Fruit fly (Drosophila melanogaster) whole organism, wandering third instar larva: Measurements from ENCODE around the gene Rpn12.

Experiments
- Abd-B ChIP-seq: fragments of >200 bp; optimal IDR thresholded peaks from 2 replicates; lab custom pipeline; 2017; ENCODE audit warnings: missing biosample characterization, missing genetic modification characterization
- CG32264 ChIP-seq: fragments of 200-800 bp; sonication (Bioruptor generic); optimal IDR thresholded peaks from 2 replicates; lab custom pipeline; 2016; ENCODE audit warnings: missing biosample characterization, missing genetic modification characterization
- CG9705 ChIP-seq: fragments of 200-800 bp; sonication (Bioruptor generic); optimal IDR thresholded peaks from 2 replicates; lab custom pipeline; 2018; ENCODE audit warnings: missing biosample characterization, mild to moderate bottlenecking, missing genetic modification characterization
- CrebA ChIP-seq: fragments of 200-800 bp; sonication (Bioruptor generic); optimal IDR thresholded peaks from 2 replicates; lab custom pipeline; 2016; ENCODE audit warnings: missing biosample characterization, mild to moderate bottlenecking, missing genetic modification characterization, borderline replicate concordance
- Dfd ChIP-seq: fragments of >200 bp; optimal IDR thresholded peaks from 2 replicates; lab custom pipeline; 2017; ENCODE audit warnings: missing biosample characterization, missing genetic modification characterization
- Dif ChIP-seq: fragments of 200-275, 200-300 bp; sonication (Bioruptor generic); optimal IDR thresholded peaks from 2 replicates; lab custom pipeline; 2018; ENCODE audit warnings: missing biosample characterization, missing genetic modification characterization; ENCODE audit not compliant: partially characterized antibody
- GATAd ChIP-seq: sonication (Bioruptor generic); optimal IDR thresholded peaks from 2 replicates; lab custom pipeline; 2016; ENCODE audit warnings: missing biosample characterization, missing genetic modification characterization
- HLH106 ChIP-seq: fragments of 200-800 bp; optimal IDR thresholded peaks from 3 replicates; lab custom pipeline; 2019; ENCODE audit warnings: missing biosample characterization, mild to moderate bottlenecking, missing genetic modification characterization, moderate library complexity
- Hnf4 ChIP-seq: fragments of 200-800 bp; sonication (Bioruptor generic); optimal IDR thresholded peaks from 2 replicates; lab custom pipeline; 2016; ENCODE audit warnings: missing biosample characterization, mild to moderate bottlenecking, missing genetic modification characterization
- Hr78 ChIP-seq: fragments of >200 bp; optimal IDR thresholded peaks from 2 replicates; lab custom pipeline; 2017; ENCODE audit warnings: missing biosample characterization, missing genetic modification characterization
- Hr83 ChIP-seq: fragments of 200-300 bp; sonication (Bioruptor generic); optimal IDR thresholded peaks from 2 replicates; lab custom pipeline; 2016; ENCODE audit warnings: missing biosample characterization, mild to moderate bottlenecking, missing genetic modification characterization, moderate library complexity; ENCODE audit not compliant: poor library complexity, severe bottlenecking
- Jra ChIP-seq: sonication (Bioruptor generic); optimal IDR thresholded peaks from 2 replicates; lab custom pipeline; 2016; ENCODE audit warnings: missing biosample characterization, missing genetic modification characterization
- Mio ChIP-seq: sonication (Bioruptor generic); optimal IDR thresholded peaks from 2 replicates; lab custom pipeline; 2016; ENCODE audit warnings: missing biosample characterization, missing genetic modification characterization
- Myc ChIP-seq: fragments of >200 bp; optimal IDR thresholded peaks from 2 replicates; lab custom pipeline; 2017
- N ChIP-seq: fragments of >200 bp; optimal IDR thresholded peaks from 2 replicates; lab custom pipeline; 2018; ENCODE audit warnings: missing biosample characterization, missing external identifiers, missing genetic modification characterization
- OdsH ChIP-seq: fragments of 200-800 bp; sonication (Bioruptor generic); optimal IDR thresholded peaks from 2 replicates; lab custom pipeline; 2016; ENCODE audit warnings: missing biosample characterization, mild to moderate bottlenecking, missing genetic modification characterization
- Rel ChIP-seq, 2 experiments: fragments of 200-800 bp; sonication (Bioruptor generic) in 1 of 2; optimal IDR thresholded peaks; 2 replicates in 1 of 2; 3 replicates in 1 of 2; lab custom pipeline; 2016 to 2019; ENCODE audit warnings: mild to moderate bottlenecking in 2 of 2, missing biosample characterization in 2 of 2, missing genetic modification characterization in 2 of 2, moderate library complexity in 1 of 2
- Sp1 ChIP-seq: fragments of 200-800 bp; sonication (Bioruptor generic); optimal IDR thresholded peaks from 3 replicates; lab custom pipeline; 2019; ENCODE audit warnings: missing biosample characterization, mild to moderate bottlenecking, missing genetic modification characterization, moderate library complexity
- Vsx2 ChIP-seq: fragments of 200-300, 225-300 bp; sonication (Bioruptor generic); optimal IDR thresholded peaks from 2 replicates; lab custom pipeline; 2018; ENCODE audit warnings: missing biosample characterization, missing genetic modification characterization; ENCODE audit not compliant: partially characterized antibody
- br ChIP-seq: fragments of 200-800 bp; sonication (Bioruptor generic); optimal IDR thresholded peaks from 2 replicates; lab custom pipeline; 2016; ENCODE audit warnings: missing biosample characterization, missing genetic modification characterization
- brk ChIP-seq: fragments of 200-800 bp; sonication (Bioruptor generic); optimal IDR thresholded peaks from 2 replicates; lab custom pipeline; 2016; ENCODE audit warnings: missing biosample characterization, mild to moderate bottlenecking, missing genetic modification characterization
- dl ChIP-seq, 2 experiments: fragments of 175-275, 200-275 bp in 1 of 2; fragments of 200-275 bp in 1 of 2; sonication (Bioruptor generic); optimal IDR thresholded peaks; lab custom pipeline; 2018; ENCODE audit warnings: mild to moderate bottlenecking in 2 of 2, missing biosample characterization in 2 of 2, missing genetic modification characterization in 2 of 2, moderate library complexity in 2 of 2; ENCODE audit not compliant: partially characterized antibody in 2 of 2, insufficient read depth in 1 of 2
- dmrt93B ChIP-seq: fragments of 200-800 bp; sonication (Bioruptor generic); optimal IDR thresholded peaks from 2 replicates; lab custom pipeline; 2018; ENCODE audit warnings: missing biosample characterization, mild to moderate bottlenecking, missing genetic modification characterization
- dsf ChIP-seq: sonication (Bioruptor generic); optimal IDR thresholded peaks from 2 replicates; lab custom pipeline; 2016; ENCODE audit warnings: missing biosample characterization, missing genetic modification characterization, borderline replicate concordance
- ey ChIP-seq: fragments of 200-800 bp; sonication (Bioruptor generic); optimal IDR thresholded peaks from 2 replicates; lab custom pipeline; 2016; ENCODE audit warnings: missing biosample characterization, missing genetic modification characterization
- foxo ChIP-seq, 2 experiments: fragments of 200-800 bp; sonication (Bioruptor generic); optimal IDR thresholded peaks; 2 replicates in 1 of 2; 3 replicates in 1 of 2; lab custom pipeline; 2016 to 2017; ENCODE audit warnings: missing biosample characterization in 2 of 2, missing genetic modification characterization in 2 of 2
- fru ChIP-seq: fragments of 200-800 bp; sonication (Bioruptor generic); optimal IDR thresholded peaks from 3 replicates; lab custom pipeline; 2016; ENCODE audit warnings: missing biosample characterization, mild to moderate bottlenecking, missing genetic modification characterization
- h ChIP-seq: fragments of 200-800 bp; sonication (Bioruptor generic); optimal IDR thresholded peaks from 3 replicates; lab custom pipeline; 2016; ENCODE audit warnings: missing biosample characterization, mild to moderate bottlenecking, missing genetic modification characterization
- jim ChIP-seq: fragments of 175-275, 200-325 bp; sonication (Bioruptor generic); optimal IDR thresholded peaks from 2 replicates; lab custom pipeline; 2016; ENCODE audit warnings: missing biosample characterization, mild to moderate bottlenecking, missing genetic modification characterization
- lola ChIP-seq: fragments of >200 bp; optimal IDR thresholded peaks from 2 replicates; lab custom pipeline; 2017; ENCODE audit warnings: missing biosample characterization, missing genetic modification characterization
- pan ChIP-seq: fragments of >200 bp; optimal IDR thresholded peaks from 2 replicates; lab custom pipeline; 2017
- psq ChIP-seq: fragments of 200-800 bp; sonication (Bioruptor generic); optimal IDR thresholded peaks from 3 replicates; lab custom pipeline; 2017; ENCODE audit warnings: missing biosample characterization, mild to moderate bottlenecking, missing genetic modification characterization, moderate library complexity
- rgr ChIP-seq: fragments of 200-800 bp; sonication (Bioruptor generic); optimal IDR thresholded peaks from 3 replicates; lab custom pipeline; 2016; ENCODE audit warnings: missing biosample characterization, mild to moderate bottlenecking, missing genetic modification characterization
- sage ChIP-seq: fragments of 200-800 bp; sonication (Bioruptor generic); optimal IDR thresholded peaks from 2 replicates; lab custom pipeline; 2016; ENCODE audit warnings: missing biosample characterization, mild to moderate bottlenecking, missing genetic modification characterization
- sv ChIP-seq: fragments of 200-800 bp; sonication (Bioruptor generic); optimal IDR thresholded peaks from 3 replicates; lab custom pipeline; 2016; ENCODE audit warnings: missing biosample characterization, missing genetic modification characterization
- tai ChIP-seq: sonication (Bioruptor generic); optimal IDR thresholded peaks from 2 replicates; lab custom pipeline; 2016; ENCODE audit warnings: missing biosample characterization, missing genetic modification characterization
- usp ChIP-seq: fragments of >200 bp; optimal IDR thresholded peaks from 2 replicates; lab custom pipeline; 2017; ENCODE audit warnings: missing biosample characterization, missing genetic modification characterization
- woc ChIP-seq: sonication (Bioruptor generic); optimal IDR thresholded peaks from 2 replicates; lab custom pipeline; 2016; ENCODE audit warnings: missing biosample characterization, mild to moderate bottlenecking, missing genetic modification characterization

The Rpn12 gene

DNA sequence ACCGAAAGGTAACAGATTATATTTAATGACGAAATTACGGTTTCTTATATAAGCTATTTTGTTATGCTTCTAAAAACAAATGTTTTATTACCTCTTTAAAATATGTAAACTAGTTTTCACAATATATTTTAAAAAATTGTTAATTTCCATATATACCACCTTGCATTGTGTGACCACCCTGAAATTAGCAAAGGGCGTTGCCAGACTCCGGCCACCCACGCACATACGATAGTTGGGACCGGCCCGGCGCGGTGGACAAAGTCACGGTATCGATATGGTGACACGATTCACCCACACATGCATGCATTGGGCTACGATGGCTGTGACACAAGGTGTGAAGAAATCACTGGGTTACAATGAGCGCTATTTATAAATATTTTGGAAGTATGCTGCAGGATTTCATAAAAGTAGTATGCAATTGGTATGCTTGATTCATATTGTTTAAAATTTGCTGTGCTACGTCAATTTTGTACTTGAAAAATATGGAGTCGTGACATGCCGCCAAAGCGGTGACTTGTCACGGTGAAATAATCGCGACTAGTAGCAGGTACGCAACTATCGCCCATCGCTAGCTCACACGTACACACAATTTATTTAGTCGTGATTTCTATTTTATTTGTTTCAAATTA is 5.3 kb downstream of the Rpn12 start (continued):
- TF ChIP-seq jim (no peak), Dfd (GFP tag; lab: Kevin White, UChicago) (no peak), dl (GFP tag; optimal IDR thresholded peaks at IDR 0.05; lab: Kevin White, UChicago; ENCODE audit: insufficient read depth in 1 of 2, partially characterized antibody in 2 of 2) (no peak)
- TF ChIP-seq, all 38 proteins: peak for 19

DNA sequence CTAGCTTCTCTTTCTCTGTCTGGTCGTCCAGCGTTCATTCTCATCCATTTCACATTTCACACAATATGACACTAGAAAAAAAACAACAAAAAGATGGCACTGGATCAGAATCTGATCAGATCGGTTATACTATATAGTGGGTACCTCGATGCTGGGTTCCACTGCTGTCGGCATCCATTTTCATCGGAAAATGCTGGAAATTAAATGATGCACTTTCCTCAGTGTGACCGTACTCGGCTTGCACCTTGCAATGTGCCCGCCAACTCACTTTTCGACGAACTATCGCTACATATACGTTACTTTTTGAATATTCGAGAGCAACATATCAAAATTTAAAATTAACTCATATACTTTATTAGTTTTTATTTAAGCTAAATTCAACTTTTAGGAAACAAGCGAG is 8.0 kb downstream of the Rpn12 start, which contains the start of gene tra:
Gene tra, minus strand, starts transcription at position 191 of the 400 bp plus-strand sequence.
- TF ChIP-seq Dif (GFP tag; lab: Kevin White, UChicago) = no peak
- no peak for TF ChIP-seq HLH106 (tag; lab: Kevin White, UChicago)
- TF ChIP-seq Sp1 (GFP tag; lab: Kevin White, UChicago) = no peak
- no peak for TF ChIP-seq psq (GFP tag; lab: Kevin White, UChicago)
- no peak for TF ChIP-seq Hnf4 (GFP tag; lab: Kevin White, UChicago)
- TF ChIP-seq Hr83 (GFP tag; lab: Kevin White, UChicago) = no peak
- no peak for TF ChIP-seq OdsH (GFP tag; lab: Kevin White, UChicago)
- TF ChIP-seq Mio (GFP tag; lab: Kevin White, UChicago) = no peak
- no peak for TF ChIP-seq foxo (GFP tag; optimal IDR thresholded peaks at IDR 0.05; lab: Kevin White, UChicago)
- TF ChIP-seq sv = no peak
- TF ChIP-seq N (GFP tag; lab: Kevin White, UChicago) = no peak
- no peak for TF ChIP-seq brk (GFP tag; lab: Kevin White, UChicago)
- TF ChIP-seq jim = no peak
- TF ChIP-seq Jra = no peak

DNA sequence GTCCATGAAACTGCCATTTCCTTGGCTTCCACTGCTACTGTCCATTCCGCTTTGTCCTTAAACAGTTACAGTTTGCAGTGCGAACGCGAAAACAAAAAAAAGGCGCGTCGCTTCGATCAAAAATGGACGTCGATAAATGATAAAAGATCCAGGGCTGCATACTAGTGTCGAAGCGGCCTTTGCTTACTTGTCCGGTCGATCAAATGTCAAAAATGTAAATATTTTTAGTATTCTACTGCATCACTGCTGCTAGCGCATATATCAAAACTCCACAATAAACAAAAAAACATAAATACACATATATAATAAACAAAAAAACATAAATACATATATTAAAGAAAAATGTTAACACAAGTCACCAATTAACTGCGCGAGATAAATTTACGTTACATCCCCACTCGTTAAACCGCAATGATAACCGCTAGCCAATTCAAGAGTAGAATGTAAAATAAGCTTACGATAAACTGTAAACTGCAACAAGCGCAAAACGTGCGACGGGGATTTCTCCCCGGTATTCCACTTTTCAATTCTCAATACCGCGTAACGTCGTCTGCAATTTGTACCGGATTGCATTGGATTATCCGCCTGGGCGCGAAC is 12.2 kb downstream of the Rpn12 start, which contains the start of the genes spd-2 and Apl:
Gene spd-2, minus strand, starts transcription at position 93 of the 597 bp plus-strand sequence.
Gene Apl, plus strand, starts transcription at position 260 of the 597 bp plus-strand sequence.
- no peak for TF ChIP-seq Sp1 (GFP tag; lab: Kevin White, UChicago)
- TF ChIP-seq Myc (lab: Kevin White, UChicago) = peak; percentile 0
- no peak for TF ChIP-seq Rel (GFP tag; optimal IDR thresholded peaks at IDR 0.05; lab: Kevin White, UChicago)
- TF ChIP-seq Rel (tag; optimal IDR thresholded peaks at IDR 0.05; lab: Kevin White, UChicago) = peak; percentile 65
- TF ChIP-seq CG9705 (GFP tag; lab: Kevin White, UChicago) = no peak
- TF ChIP-seq Jra = no peak

DNA sequence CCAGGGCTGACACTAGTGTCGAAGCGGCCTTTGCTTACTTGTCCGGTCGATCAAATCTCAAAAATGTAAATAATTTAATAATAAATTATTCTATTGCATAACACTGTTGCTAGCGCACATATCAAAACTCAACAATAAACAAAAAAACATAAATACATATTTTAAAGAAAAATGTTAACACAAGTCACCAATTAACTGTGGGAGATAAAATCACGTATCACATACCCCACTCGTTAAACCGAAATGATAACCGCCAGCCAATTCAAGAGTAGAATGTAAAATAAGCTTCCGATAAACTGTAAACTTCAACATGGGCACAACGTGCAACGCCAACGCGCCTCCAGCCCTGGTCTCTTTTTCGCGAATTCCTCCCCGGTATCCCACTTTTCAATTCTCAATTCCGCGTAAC is 19.9 kb downstream of the Rpn12 start, which contains the start of gene Arts:
Gene Arts, plus strand, starts transcription at position 116 of the 409 bp plus-strand sequence.
- TF ChIP-seq Rel (GFP tag; optimal IDR thresholded peaks at IDR 0.05; lab: Kevin White, UChicago) (no peak), Rel (tag; optimal IDR thresholded peaks at IDR 0.05; lab: Kevin White, UChicago) (peak; percentile 32), N (GFP tag; lab: Kevin White, UChicago) (no peak), CG9705 (GFP tag; lab: Kevin White, UChicago) (peak; percentile 23), rgr (GFP tag; lab: Kevin White, UChicago) (peak; percentile 31), CrebA (no peak), brk (GFP tag; lab: Kevin White, UChicago) (peak; percentile 10), foxo (GFP tag; optimal IDR thresholded peaks at IDR 0.05; lab: Kevin White, UChicago) (peak in 1 of 2 experiments; percentile 52), br (GFP tag; lab: Kevin White, UChicago) (peak; percentile 27), ey (GFP tag; lab: Kevin White, UChicago) (no peak), Mio (GFP tag; lab: Kevin White, UChicago) (no peak), dsf (GFP tag; lab: Kevin White, UChicago) (no peak), woc (GFP tag; lab: Kevin White, UChicago) (no peak), dmrt93B (GFP tag; lab: Kevin White, UChicago) (no peak), jim (no peak), dl (GFP tag; optimal IDR thresholded peaks at IDR 0.05; lab: Kevin White, UChicago; ENCODE audit: insufficient read depth in 1 of 2, partially characterized antibody in 2 of 2) (no peak), sv (no peak), OdsH (GFP tag; lab: Kevin White, UChicago) (no peak), Dif (GFP tag; lab: Kevin White, UChicago) (no peak), pan (lab: Kevin White, UChicago) (no peak), lola (GFP tag; lab: Kevin White, UChicago) (no peak), CG32264 (no peak), sage (no peak), h (GFP tag; lab: Kevin White, UChicago) (peak; percentile 46), HLH106 (tag; lab: Kevin White, UChicago) (peak; percentile 53), Hr83 (GFP tag; lab: Kevin White, UChicago) (no peak), Hnf4 (GFP tag; lab: Kevin White, UChicago) (peak; percentile 1), usp (GFP tag; lab: Kevin White, UChicago) (no peak), Jra (peak; percentile 10), psq (GFP tag; lab: Kevin White, UChicago) (peak; percentile 14), Abd-B (GFP tag; lab: Kevin White, UChicago) (no peak), Dfd (GFP tag; lab: Kevin White, UChicago) (no peak), Myc (lab: Kevin White, UChicago) (peak; percentile 43), GATAd (GFP tag; lab: Kevin White, UChicago) (no peak), tai (GFP tag; lab: Kevin White, UChicago) (no peak), Hr78 (no peak), fru (peak; percentile 1), Sp1 (GFP tag; lab: Kevin White, UChicago) (peak; percentile 40), Vsx2 (GFP tag; lab: Kevin White, UChicago) (no peak)
